Worm (Caenorhabditis elegans) whole organism, early embryonic: ENCODE results near the gene gcy-32.
A peak's percentile ranks its signal among the peaks of the same experiment; 100 is the strongest.

ENCODE experiments used
- B0310.2 ChIP-seq: sonication (generic microtip); optimal IDR thresholded peaks from 2 replicates; lab custom pipeline; 2016; ENCODE audit warnings: mild to moderate bottlenecking, missing genetic modification characterization, missing compliant biosample characterization
- F13C5.2 ChIP-seq: sonication (generic microtip); optimal IDR thresholded peaks from 2 replicates; lab custom pipeline; 2017; ENCODE audit warnings: mild to moderate bottlenecking, missing genetic modification characterization, inconsistent platforms, missing compliant biosample characterization
- aly-1 ChIP-seq: sonication (generic microtip); optimal IDR thresholded peaks from 2 replicates; lab custom pipeline; 2016; ENCODE audit warnings: missing genetic modification characterization, missing compliant biosample characterization
- ceh-13 ChIP-seq: fragments of 200-800 bp; sonication (Bioruptor generic); optimal IDR thresholded peaks from 2 replicates; lab custom pipeline; 2018; ENCODE audit warnings: mild to moderate bottlenecking, missing genetic modification characterization, missing compliant biosample characterization
- ceh-36 ChIP-seq: sonication (generic microtip); optimal IDR thresholded peaks from 2 replicates; lab custom pipeline; 2016; ENCODE audit warnings: missing genetic modification characterization, inconsistent platforms, missing compliant biosample characterization
- ets-7 ChIP-seq: sonication (generic microtip); optimal IDR thresholded peaks from 2 replicates; lab custom pipeline; 2016; ENCODE audit warnings: missing genotype, missing genetic modification characterization, missing compliant biosample characterization
- flt-1 ChIP-seq: fragments of 200-800 bp; sonication (Bioruptor generic); IDR thresholded peaks from 2 replicates; pipeline ENCODE4 v1.3.6; 2022; ENCODE audit warnings: missing genetic modification characterization, missing compliant biosample characterization
- hmbx-1 ChIP-seq: sonication (generic microtip); optimal IDR thresholded peaks from 2 replicates; lab custom pipeline; 2016; ENCODE audit warnings: mild to moderate bottlenecking, missing genetic modification characterization, missing compliant biosample characterization
- hmg-4 ChIP-seq: fragments of 200-800 bp; sonication (Bioruptor generic); optimal IDR thresholded peaks from 2 replicates; lab custom pipeline; 2018; ENCODE audit warnings: mild to moderate bottlenecking, missing genetic modification characterization, missing compliant biosample characterization
- hnd-1 ChIP-seq: sonication (generic microtip); optimal IDR thresholded peaks from 2 replicates; lab custom pipeline; 2016; ENCODE audit warnings: missing genetic modification characterization, missing compliant biosample characterization
- pes-1 ChIP-seq: fragments of 200-800 bp; sonication (Bioruptor generic); IDR thresholded peaks from 2 replicates; pipeline ENCODE4 v1.3.6; 2022; ENCODE audit warnings: missing genetic modification reagents, missing genetic modification characterization, missing compliant biosample characterization
- scrt-1 ChIP-seq: fragments of 200-800 bp; sonication (Bioruptor generic); IDR thresholded peaks from 2 replicates; pipeline ENCODE4 v1.3.6; 2022; ENCODE audit warnings: missing genetic modification characterization, missing compliant biosample characterization
- sea-1 ChIP-seq: fragments of 200-800 bp; sonication (Bioruptor generic); conservative IDR thresholded peaks from 2 replicates; pipeline ENCODE4 v1.3.6; 2022; ENCODE audit warnings: missing genetic modification characterization, missing compliant biosample characterization
- tbx-11 ChIP-seq: fragments of 200-800 bp; sonication (Bioruptor generic); IDR thresholded peaks from 2 replicates; pipeline ENCODE4 v1.3.6; 2022; ENCODE audit warnings: missing genetic modification characterization, missing compliant biosample characterization
- tbx-37 ChIP-seq: fragments of 200-800 bp; sonication (Bioruptor generic); conservative IDR thresholded peaks from 2 replicates; pipeline ENCODE4 v1.3.6; 2022; ENCODE audit warnings: missing genetic modification reagents, missing genetic modification characterization, missing compliant biosample characterization
- tra-4 ChIP-seq: sonication (generic microtip); optimal IDR thresholded peaks from 2 replicates; lab custom pipeline; 2017; ENCODE audit warnings: missing genetic modification characterization, missing compliant biosample characterization

The gcy-32 gene

ce11 chrV:13868886-13869285 lies 46.4 kb downstream of the gcy-32 start:
- peak; percentile 30 for TF ChIP-seq hmbx-1 (tag; lab: Kevin White, UChicago)
- TF ChIP-seq B0310.2 (tag; lab: Kevin White, UChicago) = peak; percentile 10

DNA sequence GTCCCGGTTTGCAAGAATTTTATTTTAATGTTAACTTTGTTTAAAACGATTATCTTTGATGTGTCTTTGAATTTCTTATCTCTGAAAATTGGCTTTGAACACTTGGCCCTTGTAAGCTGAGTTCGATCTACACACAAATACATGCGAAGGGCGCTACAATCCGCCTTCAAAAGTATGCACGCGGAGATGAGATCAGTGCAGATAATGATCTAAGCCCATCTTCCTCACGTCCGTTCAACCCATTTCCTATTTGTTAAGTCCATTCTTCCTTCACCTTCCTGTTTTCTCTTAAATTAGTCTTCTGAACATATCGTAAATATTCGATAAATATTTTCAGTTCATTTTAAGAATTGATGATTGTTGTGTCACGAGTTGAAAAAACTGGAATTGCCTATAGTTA lies 48.9 kb downstream of the gcy-32 start, which contains the start of gene nhr-175:
nhr-175 (plus strand) TSS at position 339 of the 400 bp plus-strand sequence.
- TF ChIP-seq tra-4 (tag; lab: Kevin White, UChicago) (no peak), flt-1 (GFP tag; lab: Robert Waterston, UW) (no peak), aly-1 (tag; lab: Kevin White, UChicago) (no peak), B0310.2 (tag; lab: Kevin White, UChicago) (no peak), tbx-37 (GFP tag; lab: Robert Waterston, UW) (no peak), hnd-1 (tag; lab: Kevin White, UChicago) (no peak), ceh-13 (no peak), ceh-36 (tag; lab: Kevin White, UChicago) (no peak), hmbx-1 (tag; lab: Kevin White, UChicago) (no peak), scrt-1 (no peak), pes-1 (no peak), tbx-11 (no peak), F13C5.2 (tag; lab: Kevin White, UChicago) (no peak), hmg-4 (GFP tag; lab: Kevin White, UChicago) (no peak)

DNA sequence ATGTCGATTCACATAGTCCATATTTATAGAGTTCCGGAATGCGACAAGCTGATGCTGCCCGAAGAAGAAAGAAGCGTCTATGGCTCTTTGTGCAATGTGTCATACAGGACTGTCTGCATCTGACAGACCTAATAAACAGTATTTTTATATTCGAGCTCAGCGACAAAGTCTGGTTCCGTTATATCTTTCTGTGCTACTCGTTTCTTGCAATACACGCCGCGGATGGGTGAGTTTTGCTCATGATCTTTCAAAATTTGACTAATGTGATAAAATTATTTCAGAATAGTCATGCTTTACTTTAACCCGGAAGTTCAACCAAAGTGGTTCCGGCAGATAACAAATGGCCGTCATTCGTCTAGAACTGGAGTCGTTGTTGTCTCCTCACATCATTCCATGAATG lies 51.6 kb downstream of the gcy-32 start:
- TF ChIP-seq hmbx-1 (tag; lab: Kevin White, UChicago) = no peak
- TF ChIP-seq hmg-4 (GFP tag; lab: Kevin White, UChicago) = no peak
- no peak for TF ChIP-seq aly-1 (tag; lab: Kevin White, UChicago)
- no peak for TF ChIP-seq B0310.2 (tag; lab: Kevin White, UChicago)
- TF ChIP-seq hnd-1 (tag; lab: Kevin White, UChicago) = no peak
- no peak for TF ChIP-seq tbx-37 (GFP tag; lab: Robert Waterston, UW)
- no peak for TF ChIP-seq ceh-13
- TF ChIP-seq sea-1 (GFP tag; lab: Robert Waterston, UW) = no peak
- no peak for TF ChIP-seq flt-1 (GFP tag; lab: Robert Waterston, UW)
- no peak for TF ChIP-seq tra-4 (tag; lab: Kevin White, UChicago)
- no peak for TF ChIP-seq scrt-1
- no peak for TF ChIP-seq F13C5.2 (tag; lab: Kevin White, UChicago)
- no peak for TF ChIP-seq pes-1
- TF ChIP-seq ets-7 (tag; lab: Kevin White, UChicago) = no peak
- no peak for TF ChIP-seq ceh-36 (tag; lab: Kevin White, UChicago)
- TF ChIP-seq tbx-11 = no peak

- TF ChIP-seq B0310.2 (tag; lab: Kevin White, UChicago) (no peak), sea-1 (GFP tag; lab: Robert Waterston, UW) (no peak), hmbx-1 (tag; lab: Kevin White, UChicago) (no peak), aly-1 (tag; lab: Kevin White, UChicago) (no peak)
Observed at ce11 chrV:13862505-13862904, 52.8 kb downstream of the gcy-32 start, which contains the start of gene srx-137. Gene srx-137 (plus strand): TSS chrV:13862805.
